Fruit fly (Drosophila melanogaster) whole organism, prepupa: ENCODE data around the gene CG9701.

Source experiments
- Blimp-1 ChIP-seq: fragments of 200-800 bp; sonication (Bioruptor generic); optimal IDR thresholded peaks from 3 replicates; lab custom pipeline; 2017; ENCODE audit warnings: missing biosample characterization, missing genetic modification characterization, mild to moderate bottlenecking, moderate library complexity, missing genetic modification reagents
- CG10631 ChIP-seq: fragments of 200-800 bp; sonication (Bioruptor generic); optimal IDR thresholded peaks from 2 replicates; lab custom pipeline; 2016; ENCODE audit warnings: missing biosample characterization, missing genetic modification characterization
- CG10669 ChIP-seq: fragments of 200-800 bp; sonication (Bioruptor generic); optimal IDR thresholded peaks from 3 replicates; lab custom pipeline; 2018; ENCODE audit warnings: missing biosample characterization, mild to moderate bottlenecking, missing genetic modification characterization, moderate library complexity
- CG15336 ChIP-seq: fragments of 200-800 bp; sonication (Bioruptor generic); IDR thresholded peaks from 2 replicates; pipeline ENCODE4 v1.3.6; 2022; ENCODE audit warnings: missing biosample characterization, missing genetic modification characterization
- CG1621 ChIP-seq: fragments of 200-800 bp; sonication (Bioruptor generic); optimal IDR thresholded peaks from 3 replicates; lab custom pipeline; 2018; ENCODE audit warnings: missing biosample characterization, mild to moderate bottlenecking, missing genetic modification characterization
- CG16779 ChIP-seq: fragments of 200-800 bp; sonication (Bioruptor generic); optimal IDR thresholded peaks from 3 replicates; lab custom pipeline; 2017; ENCODE audit warnings: missing biosample characterization, mild to moderate bottlenecking, missing genetic modification characterization
- CG32006 ChIP-seq: fragments of 200-800 bp; sonication (Bioruptor generic); optimal IDR thresholded peaks from 3 replicates; lab custom pipeline; 2017; ENCODE audit warnings: missing biosample characterization, mild to moderate bottlenecking, missing genetic modification characterization
- CG3919 ChIP-seq: fragments of 200-800 bp; sonication (Bioruptor generic); optimal IDR thresholded peaks from 3 replicates; lab custom pipeline; 2016; ENCODE audit warnings: missing biosample characterization, missing genetic modification characterization
- CG4318 ChIP-seq: fragments of 200-800 bp; sonication (Bioruptor generic); optimal IDR thresholded peaks from 3 replicates; lab custom pipeline; 2017; ENCODE audit warnings: missing biosample characterization, mild to moderate bottlenecking, missing genetic modification characterization
- CG6163 ChIP-seq: fragments of 200-800 bp; sonication (Bioruptor generic); IDR thresholded peaks from 3 replicates; pipeline ENCODE4 v1.3.6; 2022; ENCODE audit warnings: missing biosample characterization, missing genetic modification characterization
- CG6808 ChIP-seq: fragments of 200-800 bp; sonication (Bioruptor generic); optimal IDR thresholded peaks from 3 replicates; lab custom pipeline; 2017; ENCODE audit warnings: missing biosample characterization, missing genetic modification characterization, mild to moderate bottlenecking, moderate library complexity, missing genetic modification reagents
- CG6854 ChIP-seq: fragments of 200-800 bp; sonication (Bioruptor generic); optimal IDR thresholded peaks from 2 replicates; lab custom pipeline; 2017; ENCODE audit warnings: missing biosample characterization, mild to moderate bottlenecking, missing genetic modification characterization
- CG7368 ChIP-seq: fragments of 200-800 bp; sonication (Bioruptor generic); optimal IDR thresholded peaks from 3 replicates; lab custom pipeline; 2016; ENCODE audit warnings: missing biosample characterization, missing genetic modification characterization
- CG8119 ChIP-seq: fragments of 200-800 bp; sonication (Bioruptor generic); IDR thresholded peaks from 3 replicates; pipeline ENCODE4 v1.3.6; 2022; ENCODE audit warnings: missing biosample characterization, missing genetic modification characterization
- CG8319 ChIP-seq: fragments of 200-800 bp; sonication (Bioruptor generic); optimal IDR thresholded peaks from 3 replicates; lab custom pipeline; 2016; ENCODE audit warnings: missing biosample characterization, missing genetic modification characterization
- CG9139 ChIP-seq: fragments of 200-800 bp; sonication (Bioruptor generic); optimal IDR thresholded peaks from 3 replicates; lab custom pipeline; 2017; ENCODE audit warnings: missing biosample characterization, mild to moderate bottlenecking, missing genetic modification characterization
- Eip75B ChIP-seq: fragments of 200-800 bp; sonication (Bioruptor generic); optimal IDR thresholded peaks from 3 replicates; lab custom pipeline; 2016; ENCODE audit warnings: missing biosample characterization, missing genetic modification characterization
- Eip78C ChIP-seq: fragments of 200-800 bp; sonication (Bioruptor generic); peaks from one replicate; lab custom pipeline; 2016; ENCODE audit warnings: missing biosample characterization, missing genetic modification characterization
- Eip93F ChIP-seq: fragments of 200-800 bp; sonication (Bioruptor generic); optimal IDR thresholded peaks from 2 replicates; lab custom pipeline; 2016; ENCODE audit warnings: missing biosample characterization, mild to moderate bottlenecking, missing genetic modification characterization
- Ets21C ChIP-seq: fragments of 200-800 bp; sonication (Bioruptor generic); optimal IDR thresholded peaks from 3 replicates; lab custom pipeline; 2016; ENCODE audit warnings: missing biosample characterization, missing genetic modification characterization
- Ets96B ChIP-seq: fragments of 200-800 bp; optimal IDR thresholded peaks from 2 replicates; lab custom pipeline; 2019; ENCODE audit warnings: missing biosample characterization, mild to moderate bottlenecking, missing genetic modification characterization, moderate library complexity
- Gug ChIP-seq: fragments of 200-800 bp; sonication (Bioruptor generic); IDR thresholded peaks from 2 replicates; pipeline ENCODE4 v1.3.6; 2022; ENCODE audit warnings: missing biosample characterization, missing genetic modification characterization
- Hr38 ChIP-seq: sonication (Bioruptor generic); optimal IDR thresholded peaks from 2 replicates; lab custom pipeline; 2016; ENCODE audit warnings: missing biosample characterization, missing genetic modification characterization
- Hr39 ChIP-seq: fragments of 200-800 bp; sonication (Bioruptor generic); optimal IDR thresholded peaks from 2 replicates; lab custom pipeline; 2016; ENCODE audit warnings: missing biosample characterization, missing genetic modification characterization
- Hr4 ChIP-seq: fragments of 200-800 bp; sonication (Bioruptor generic); optimal IDR thresholded peaks from 3 replicates; lab custom pipeline; 2016; ENCODE audit warnings: missing biosample characterization, missing genetic modification characterization
- Lpt ChIP-seq: fragments of 200-800 bp; sonication (Bioruptor generic); optimal IDR thresholded peaks from 3 replicates; lab custom pipeline; 2016; ENCODE audit warnings: missing biosample characterization, missing genetic modification characterization
- Met ChIP-seq: fragments of 200-800 bp; sonication (Bioruptor generic); optimal IDR thresholded peaks from 3 replicates; lab custom pipeline; 2016; ENCODE audit warnings: missing biosample characterization, missing genetic modification characterization
- OdsH ChIP-seq: fragments of 200-800 bp; sonication (Bioruptor generic); optimal IDR thresholded peaks from 3 replicates; lab custom pipeline; 2016; ENCODE audit warnings: missing biosample characterization, missing genetic modification characterization
- Smox ChIP-seq: fragments of 200-800 bp; sonication (Bioruptor generic); optimal IDR thresholded peaks from 3 replicates; lab custom pipeline; 2016; ENCODE audit warnings: missing biosample characterization, missing genetic modification characterization
- Sox14 ChIP-seq: fragments of 200-800 bp; sonication (Bioruptor generic); optimal IDR thresholded peaks from 3 replicates; lab custom pipeline; 2016; ENCODE audit warnings: missing biosample characterization, missing genetic modification characterization
- achi ChIP-seq: fragments of 200-800 bp; sonication (Bioruptor generic); optimal IDR thresholded peaks from 3 replicates; lab custom pipeline; 2016; ENCODE audit warnings: missing biosample characterization, missing genetic modification characterization
- acj6 ChIP-seq: fragments of 200-800 bp; sonication (Bioruptor generic); optimal IDR thresholded peaks from 3 replicates; lab custom pipeline; 2016; ENCODE audit warnings: missing biosample characterization, missing genetic modification characterization
- cyc ChIP-seq: fragments of 200-800 bp; sonication (Bioruptor generic); optimal IDR thresholded peaks from 3 replicates; lab custom pipeline; 2016; ENCODE audit warnings: missing biosample characterization, missing genetic modification characterization
- dsx ChIP-seq: fragments of 200-800 bp; optimal IDR thresholded peaks from 3 replicates; lab custom pipeline; 2019; ENCODE audit warnings: missing biosample characterization, mild to moderate bottlenecking, missing genetic modification characterization, moderate library complexity; ENCODE audit not compliant: poor library complexity, severe bottlenecking
- eg ChIP-seq: fragments of 200-800 bp; sonication (Bioruptor generic); IDR thresholded peaks from 3 replicates; pipeline ENCODE4 v1.3.6; 2022; ENCODE audit warnings: missing biosample characterization, missing genetic modification characterization
- esn ChIP-seq: fragments of 200-800 bp; sonication (Bioruptor generic); optimal IDR thresholded peaks from 2 replicates; lab custom pipeline; 2016; ENCODE audit warnings: missing biosample characterization, mild to moderate bottlenecking, missing genetic modification characterization, moderate library complexity
- fd59A ChIP-seq: fragments of 200-800 bp; sonication (Bioruptor generic); optimal IDR thresholded peaks from 2 replicates; lab custom pipeline; 2017; ENCODE audit warnings: missing biosample characterization, mild to moderate bottlenecking, missing genetic modification characterization, missing genetic modification reagents
- fd85E ChIP-seq: fragments of 200-800 bp; sonication (Bioruptor generic); optimal IDR thresholded peaks from 3 replicates; lab custom pipeline; 2016; ENCODE audit warnings: missing biosample characterization, missing genetic modification characterization
- fkh ChIP-seq: fragments of 200-800 bp; sonication (Bioruptor generic); optimal IDR thresholded peaks from 3 replicates; lab custom pipeline; 2017; ENCODE audit warnings: missing biosample characterization, mild to moderate bottlenecking, missing genetic modification characterization, moderate library complexity
- net ChIP-seq: fragments of 200-800 bp; sonication (Bioruptor generic); optimal IDR thresholded peaks from 3 replicates; lab custom pipeline; 2016; ENCODE audit warnings: missing biosample characterization, missing genetic modification characterization
- pdm3 ChIP-seq: fragments of 200-800 bp; sonication (Bioruptor generic); optimal IDR thresholded peaks from 3 replicates; lab custom pipeline; 2016; ENCODE audit warnings: missing biosample characterization, missing genetic modification characterization
- salr ChIP-seq, 2 experiments: fragments of 200-800 bp; sonication (Bioruptor generic); optimal IDR thresholded peaks; 3 replicates each; lab custom pipeline; 2016 to 2018; ENCODE audit warnings: missing biosample characterization in 2 of 2, missing genetic modification characterization in 2 of 2, mild to moderate bottlenecking in 1 of 2
- spab ChIP-seq: fragments of 200-800 bp; sonication (Bioruptor generic); optimal IDR thresholded peaks from 2 replicates; lab custom pipeline; 2017; ENCODE audit warnings: missing biosample characterization, mild to moderate bottlenecking, missing genetic modification characterization, missing genetic modification reagents
- ss ChIP-seq, 2 experiments: fragments of 200-800 bp; sonication (Bioruptor generic); optimal IDR thresholded peaks; 2 replicates in 1 of 2; 3 replicates in 1 of 2; lab custom pipeline; 2017 to 2018; ENCODE audit warnings: mild to moderate bottlenecking in 2 of 2, missing biosample characterization in 2 of 2, missing genetic modification characterization in 2 of 2, moderate library complexity in 1 of 2
- topi ChIP-seq: fragments of 200-800 bp; sonication (Bioruptor generic); optimal IDR thresholded peaks from 3 replicates; lab custom pipeline; 2016; ENCODE audit warnings: missing biosample characterization, missing genetic modification characterization

Gene CG9701

DNA sequence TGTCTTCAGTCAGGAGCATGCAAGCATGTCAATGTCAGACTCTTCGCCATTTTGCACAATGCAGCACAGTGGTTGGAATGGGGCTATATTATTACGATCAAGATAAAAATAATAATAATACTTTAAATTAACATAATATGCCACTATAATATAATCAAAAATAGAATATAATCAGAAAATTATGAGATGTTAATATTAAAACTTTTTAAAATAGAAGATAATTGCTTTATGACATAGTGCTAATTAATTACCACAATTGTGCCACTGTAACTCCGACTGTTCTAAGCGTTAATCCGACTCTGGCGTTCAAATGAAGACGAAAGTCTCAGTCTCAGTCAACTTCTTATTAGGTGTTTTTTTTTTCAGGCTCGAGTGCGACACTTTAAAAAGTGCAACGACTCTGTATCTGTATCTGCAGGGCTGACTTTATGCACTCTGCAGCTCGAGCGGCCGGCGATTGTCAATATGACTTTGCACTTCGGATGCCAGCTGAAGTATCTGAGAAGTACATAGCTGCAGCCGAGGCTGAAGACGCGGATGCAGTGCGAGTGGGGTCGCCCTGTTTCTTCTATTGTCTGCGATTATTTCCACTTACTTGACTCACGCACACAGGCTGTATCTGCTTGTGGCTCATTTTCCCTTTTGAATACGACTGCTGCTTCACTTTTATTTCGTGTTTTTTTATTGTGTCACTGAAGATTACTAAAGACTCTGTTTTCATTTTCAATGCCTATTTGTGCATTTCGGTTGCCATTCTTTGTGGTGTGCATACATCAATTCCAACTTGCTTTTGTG, 29.1 kb downstream of the CG9701 start (continued):
- TF ChIP-seq Ets21C (GFP tag; lab: Kevin White, UChicago) (no peak), CG8319 (no peak), CG10631 (GFP tag; lab: Kevin White, UChicago) (peak; percentile 71), CG6163 (peak; percentile 70; the same call in 2 of the 3 replicates), esn (GFP tag; lab: Kevin White, UChicago) (peak; percentile 43), Eip75B (GFP tag; lab: Kevin White, UChicago) (peak; percentile 48), spab (peak; percentile 56), CG16779 (tag; lab: Kevin White, UChicago) (peak; percentile 14), fkh (GFP tag; lab: Kevin White, UChicago) (no peak), acj6 (GFP tag; lab: Kevin White, UChicago) (peak; percentile 71), Sox14 (peak; percentile 57), CG7368 (GFP tag; lab: Kevin White, UChicago) (peak; percentile 33), achi (GFP tag; lab: Kevin White, UChicago) (peak; percentile 79), CG3919 (GFP tag; lab: Kevin White, UChicago) (peak; percentile 43), CG8119 (GFP tag; lab: Robert Waterston, UW) (peak; percentile 88), CG6854 (GFP tag; lab: Kevin White, UChicago) (no peak), Eip93F (GFP tag; lab: Kevin White, UChicago) (no peak)

DNA sequence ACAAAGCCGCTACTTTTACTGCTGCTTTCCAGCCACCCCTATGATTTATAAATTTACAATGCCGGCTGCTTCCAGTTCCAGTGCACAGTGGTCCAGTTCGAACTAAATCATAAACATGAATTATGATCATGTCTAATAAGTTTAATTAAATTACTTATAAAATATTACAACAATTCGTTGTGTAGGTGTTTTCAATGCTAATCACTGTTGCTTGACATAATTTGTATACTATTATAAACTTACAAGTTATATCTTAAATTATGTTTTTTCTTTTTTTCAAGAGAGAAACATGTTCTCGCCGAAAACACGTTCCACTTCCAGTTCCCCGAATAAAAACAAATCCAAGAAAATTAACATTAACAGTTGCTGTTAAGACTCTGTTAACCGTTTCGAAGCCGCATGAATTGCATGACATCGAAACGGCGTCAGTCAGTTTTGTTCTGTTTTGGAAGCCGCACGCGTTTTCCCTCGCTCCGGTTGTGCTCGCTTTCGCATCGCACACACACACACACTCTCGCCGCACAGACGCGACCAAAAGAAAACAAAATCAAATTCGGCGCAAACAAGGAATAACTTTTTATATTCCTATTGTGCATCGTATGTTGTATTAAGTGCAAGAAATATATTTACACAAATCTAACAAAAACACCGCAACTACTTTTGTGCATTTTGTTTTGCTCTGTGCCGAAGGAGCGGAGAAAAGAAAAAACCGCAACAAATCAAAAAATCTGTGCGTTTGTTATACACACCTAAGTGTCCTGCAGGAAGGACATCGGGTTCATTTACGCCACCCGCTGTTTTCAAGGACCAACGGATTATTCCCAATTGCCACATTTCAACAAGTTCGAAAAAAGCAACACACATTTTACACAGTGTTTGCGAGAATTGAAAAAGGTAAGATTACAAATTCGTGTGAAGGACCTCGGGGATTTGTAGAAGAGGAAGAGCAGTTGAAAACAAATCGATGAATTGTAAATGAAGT, 32.6 kb downstream of the CG9701 start, which contains the start of gene Nrt:
Gene Nrt, plus strand, starts transcription at position 426 of the 982 bp plus-strand sequence.
- TF ChIP-seq fd59A (no peak), Eip75B (GFP tag; lab: Kevin White, UChicago) (peak; percentile 27), OdsH (GFP tag; lab: Kevin White, UChicago) (peak; percentile 55), CG15336 (GFP tag; lab: Robert Waterston, UW) (peak; percentile 75), CG6808 (GFP tag; lab: Kevin White, UChicago) (peak; percentile 76), cyc (GFP tag; lab: Kevin White, UChicago) (peak; percentile 4), CG10669 (GFP tag; lab: Kevin White, UChicago) (peak; percentile 52), dsx (peak; percentile 70), Ets21C (GFP tag; lab: Kevin White, UChicago) (no peak), Blimp-1 (GFP tag; lab: Kevin White, UChicago) (no peak), CG32006 (GFP tag; lab: Kevin White, UChicago) (peak; percentile 61), spab (peak; percentile 44), ss (GFP tag; optimal IDR thresholded peaks at IDR 0.05; lab: Kevin White, UChicago) (peak; percentile 67 to 77), pdm3 (GFP tag; lab: Kevin White, UChicago) (peak; percentile 47), achi (GFP tag; lab: Kevin White, UChicago) (peak; percentile 58), Smox (GFP tag; lab: Kevin White, UChicago) (peak; percentile 53), CG9139 (GFP tag; lab: Kevin White, UChicago) (peak; percentile 62), CG8319 (no peak), Lpt (peak; percentile 53), Eip78C (peak; percentile 93), Hr4 (GFP tag; lab: Kevin White, UChicago) (peak; percentile 60), net (GFP tag; lab: Kevin White, UChicago) (peak; percentile 61), Hr39 (GFP tag; lab: Kevin White, UChicago) (no peak), Ets96B (tag; lab: Kevin White, UChicago) (peak; percentile 56), topi (GFP tag; lab: Kevin White, UChicago) (peak; percentile 25), Met (GFP tag; lab: Kevin White, UChicago) (peak; percentile 56), fd85E (peak; percentile 23), eg (peak; percentile 58; the same call in 1 of the 3 replicates), CG4318 (GFP tag; lab: Kevin White, UChicago) (no peak), CG1621 (tag; lab: Kevin White, UChicago) (peak; percentile 18), CG10631 (GFP tag; lab: Kevin White, UChicago) (peak; percentile 49), salr (GFP tag; optimal IDR thresholded peaks at IDR 0.05; lab: Kevin White, UChicago) (peak in 1 of 2 experiments; percentile 68), Gug (GFP tag; lab: Robert Waterston, UW) (no peak), fkh (GFP tag; lab: Kevin White, UChicago) (peak; percentile 50), Hr38 (no peak)
